Worm (Caenorhabditis elegans): ENCODE data around the gene AC3.5.
A peak's percentile ranks its signal among the peaks of the same experiment; 100 is the strongest.

Gene AC3.5

DNA sequence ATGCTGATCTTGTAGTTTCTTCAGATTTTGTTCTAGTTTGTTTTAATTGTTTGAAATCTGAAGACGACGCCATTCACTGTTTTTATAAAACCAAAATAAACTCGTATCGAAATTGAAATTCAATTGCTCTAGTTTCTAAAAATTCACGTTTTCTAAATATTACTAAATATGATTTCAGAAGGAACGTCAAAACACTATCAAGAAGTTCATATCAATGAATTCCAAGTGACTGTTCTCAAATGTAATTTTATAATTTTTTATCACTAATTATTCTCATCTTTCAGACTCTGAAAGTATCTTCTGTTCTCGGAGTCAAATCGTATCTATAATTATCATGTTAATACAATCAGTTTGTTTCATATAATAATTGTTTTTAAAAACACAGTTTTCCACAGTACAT lies 52.4 kb downstream of the AC3.5 start, which contains the start of gene snf-10:
snf-10 (minus strand) TSS at position 101 of the 400 bp plus-strand sequence.
- TF ChIP-seq fos-1 (tag; optimal IDR thresholded peaks at IDR 0.05) (no peak), nhr-10 (tag; optimal IDR thresholded peaks at IDR 0.05) (no peak), unc-55 (GFP tag; optimal IDR thresholded peaks at IDR 0.05) (no peak), crh-2 (tag; optimal IDR thresholded peaks at IDR 0.05) (no peak), mab-5 (tag; optimal IDR thresholded peaks at IDR 0.05) (no peak), ztf-11 (tag; optimal IDR thresholded peaks at IDR 0.05) (no peak), lin-13 (GFP tag; optimal IDR thresholded peaks at IDR 0.05) (no peak), F13H6.1 (tag; optimal IDR thresholded peaks at IDR 0.05) (no peak), snpc-4 (tag; optimal IDR thresholded peaks at IDR 0.05) (no peak), sma-3 (GFP tag; optimal IDR thresholded peaks at IDR 0.05) (no peak), ceh-82 (tag; optimal IDR thresholded peaks at IDR 0.05) (no peak), nhr-25 (tag; optimal IDR thresholded peaks at IDR 0.05) (no peak), egl-27 (tag; optimal IDR thresholded peaks at IDR 0.05) (no peak)

DNA sequence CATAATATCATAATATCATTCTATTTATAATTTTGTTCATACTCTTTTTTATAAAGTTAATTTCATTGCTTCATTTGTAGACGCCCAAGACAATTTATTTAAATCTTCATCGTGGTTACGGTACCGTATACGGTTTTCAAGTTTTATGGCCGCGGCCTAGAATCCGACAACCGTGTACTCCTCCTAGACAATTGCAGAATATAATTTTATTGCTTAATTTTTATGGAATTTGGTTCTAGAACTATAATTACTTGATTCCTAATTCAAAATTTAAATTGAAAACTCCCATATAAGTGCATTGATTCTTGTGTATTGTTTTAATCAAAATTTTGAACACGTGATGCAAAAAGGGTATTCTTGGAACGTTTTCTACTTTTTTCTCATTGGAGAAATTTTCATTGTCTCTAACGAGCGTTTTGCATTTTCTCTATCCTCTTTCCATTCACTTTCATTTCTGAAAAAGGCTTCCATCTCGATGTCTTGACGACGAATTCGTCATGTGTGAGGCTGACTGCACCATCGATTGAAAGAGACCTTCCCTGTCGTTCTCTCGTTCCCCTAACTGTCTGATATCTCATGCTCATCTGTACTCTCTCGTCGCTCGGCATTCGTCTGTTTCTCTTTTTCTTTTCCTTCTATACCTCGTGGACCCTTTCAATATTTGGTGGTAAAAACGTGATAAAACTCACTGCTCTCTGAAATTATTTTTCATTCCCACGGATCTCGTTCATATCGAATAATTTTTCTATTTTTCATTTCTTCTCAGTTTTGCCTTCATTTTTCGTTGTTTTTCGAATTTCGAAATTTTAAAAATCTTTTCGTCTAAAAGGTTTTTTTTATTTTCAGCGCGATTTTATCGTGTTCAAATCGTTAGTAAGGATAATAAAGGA lies 53.1 kb downstream of the AC3.5 start, which contains the start of gene pap-1:
pap-1 (plus strand) TSS at position 840 of the 890 bp plus-strand sequence.
- TF ChIP-seq nhr-6 (tag; optimal IDR thresholded peaks at IDR 0.05) (no peak), F13H6.1 (tag; optimal IDR thresholded peaks at IDR 0.05) (no peak), mdl-1 (tag; optimal IDR thresholded peaks at IDR 0.05) (peak in 1 of 2 experiments; percentile 27), unc-55 (GFP tag; optimal IDR thresholded peaks at IDR 0.05) (no peak), fos-1 (tag; optimal IDR thresholded peaks at IDR 0.05) (peak; percentile 3), nhr-77 (tag; optimal IDR thresholded peaks at IDR 0.05) (no peak), nhr-129 (tag; optimal IDR thresholded peaks at IDR 0.05) (peak; percentile 62), nhr-21 (tag; optimal IDR thresholded peaks at IDR 0.05) (no peak), C34F6.9 (tag; optimal IDR thresholded peaks at IDR 0.05) (peak; percentile 50), sma-9 (GFP tag; optimal IDR thresholded peaks at IDR 0.05) (peak; percentile 16), sma-9 (tag; optimal IDR thresholded peaks at IDR 0.05) (no peak), lin-39 (tag; optimal IDR thresholded peaks at IDR 0.05) (no peak), zag-1 (tag; optimal IDR thresholded peaks at IDR 0.05) (no peak), gmeb-1 (tag; optimal IDR thresholded peaks at IDR 0.05) (no peak), ama-1 (optimal IDR thresholded peaks at IDR 0.05) (no peak), ceh-16 (tag; optimal IDR thresholded peaks at IDR 0.05) (no peak), snpc-4 (tag; optimal IDR thresholded peaks at IDR 0.05) (no peak), R02D3.7 (tag; optimal IDR thresholded peaks at IDR 0.05) (no peak), lsy-2 (tag; optimal IDR thresholded peaks at IDR 0.05) (peak in 1 of 2 experiments; percentile 39), sma-3 (GFP tag; optimal IDR thresholded peaks at IDR 0.05) (no peak), dmd-4 (tag; optimal IDR thresholded peaks at IDR 0.05) (no peak), nhr-23 (tag; optimal IDR thresholded peaks at IDR 0.05) (no peak), nhr-11 (tag; optimal IDR thresholded peaks at IDR 0.05) (no peak), Y55F3AM.14 (GFP tag; optimal IDR thresholded peaks at IDR 0.05) (no peak), lin-11 (tag; optimal IDR thresholded peaks at IDR 0.05) (no peak), aly-2 (tag; optimal IDR thresholded peaks at IDR 0.05) (no peak), sem-4 (tag; optimal IDR thresholded peaks at IDR 0.05) (no peak), ztf-1 (GFP tag; conservative IDR thresholded peaks at IDR 0.05) (no peak)
